Fruit fly (Drosophila melanogaster) whole organism, embryonic: Measurements from ENCODE around the gene mTTF.

ENCODE experiments used
- Atf-2 ChIP-seq: fragments of 200-800 bp; sonication (Bioruptor generic); optimal IDR thresholded peaks from 2 replicates; lab custom pipeline; 2016; ENCODE audit warnings: missing biosample characterization, missing genetic modification characterization
- C15 ChIP-seq: fragments of 200-800 bp; sonication (Bioruptor generic); IDR thresholded peaks from 3 replicates; pipeline ENCODE4 v1.3.6; 2022; ENCODE audit warnings: missing biosample characterization, missing genetic modification characterization
- CG10321 ChIP-seq: fragments of 200-800 bp; sonication (Bioruptor generic); IDR thresholded peaks from 2 replicates; pipeline ENCODE4 v1.3.6; 2022; ENCODE audit warnings: missing biosample characterization, missing genetic modification characterization
- CG10462 ChIP-seq: fragments of 200-800 bp; sonication (Bioruptor generic); optimal IDR thresholded peaks from 2 replicates; lab custom pipeline; 2016; ENCODE audit warnings: missing biosample characterization, missing genetic modification characterization
- CG11504 ChIP-seq: fragments of 200-800 bp; sonication (Bioruptor generic); optimal IDR thresholded peaks from 3 replicates; lab custom pipeline; 2019; ENCODE audit warnings: missing biosample characterization, mild to moderate bottlenecking, missing genetic modification characterization, moderate library complexity
- CG13123 ChIP-seq: fragments of 200-800 bp; sonication (Bioruptor generic); optimal IDR thresholded peaks from 2 replicates; lab custom pipeline; 2016; ENCODE audit warnings: missing biosample characterization, missing genetic modification characterization
- CG14014 ChIP-seq: fragments of 200-800 bp; sonication (Bioruptor generic); IDR thresholded peaks from 2 replicates; pipeline ENCODE4 v1.3.6; 2022; ENCODE audit warnings: missing biosample characterization, missing genetic modification characterization
- CG14050 ChIP-seq: fragments of 200-800 bp; sonication (Bioruptor generic); IDR thresholded peaks from 3 replicates; pipeline ENCODE4 v1.3.6; 2022; ENCODE audit warnings: missing biosample characterization, missing genetic modification characterization
- CG14860 ChIP-seq: fragments of 200-800 bp; sonication (Bioruptor generic); IDR thresholded peaks from 3 replicates; pipeline ENCODE4 v1.3.6; 2022; ENCODE audit warnings: missing biosample characterization, missing genetic modification characterization; ENCODE audit not compliant: partially characterized antibody
- CG16863 ChIP-seq: fragments of 200-800 bp; sonication (Bioruptor generic); optimal IDR thresholded peaks from 3 replicates; lab custom pipeline; 2016; ENCODE audit warnings: missing biosample characterization, missing genetic modification characterization
- CG2116 ChIP-seq: fragments of 200-800 bp; sonication (Bioruptor generic); optimal IDR thresholded peaks from 3 replicates; lab custom pipeline; 2018; ENCODE audit warnings: missing biosample characterization, mild to moderate bottlenecking, missing genetic modification characterization
- CG2120 ChIP-seq: fragments of 200-800 bp; sonication (Bioruptor generic); optimal IDR thresholded peaks from 3 replicates; lab custom pipeline; 2016; ENCODE audit warnings: missing biosample characterization, missing genetic modification characterization
- CG31441 ChIP-seq: fragments of 200-800 bp; sonication (Bioruptor generic); IDR thresholded peaks from 2 replicates; pipeline ENCODE4 v1.3.6; 2022; ENCODE audit warnings: missing biosample characterization, missing genetic modification characterization
- CG3847 ChIP-seq: fragments of 200-800 bp; sonication (Bioruptor generic); IDR thresholded peaks from 2 replicates; pipeline ENCODE4 v1.3.6; 2022; ENCODE audit warnings: missing biosample characterization, missing genetic modification characterization
- CG4282 ChIP-seq: fragments of 200-800 bp; sonication (Bioruptor generic); optimal IDR thresholded peaks from 2 replicates; lab custom pipeline; 2016; ENCODE audit warnings: missing biosample characterization, missing genetic modification characterization
- CG43689 ChIP-seq: fragments of 200-800 bp; sonication (Bioruptor generic); IDR thresholded peaks from 2 replicates; pipeline ENCODE4 v1.3.6; 2022; ENCODE audit warnings: missing biosample characterization, missing genetic modification characterization
- CG4730 ChIP-seq: fragments of 200-800 bp; sonication (Bioruptor generic); IDR thresholded peaks from 2 replicates; pipeline ENCODE4 v1.3.6; 2022; ENCODE audit warnings: missing biosample characterization, missing genetic modification characterization
- CG8281 ChIP-seq: fragments of 200-800 bp; sonication (Bioruptor generic); optimal IDR thresholded peaks from 2 replicates; lab custom pipeline; 2018; ENCODE audit warnings: missing biosample characterization, mild to moderate bottlenecking, missing genetic modification characterization, moderate library complexity
- CG8478 ChIP-seq: fragments of >200 bp; optimal IDR thresholded peaks from 2 replicates; lab custom pipeline; 2018
- D ChIP-seq, 2 experiments: fragments of 200-800 bp in 1 of 2; fragments of >200 bp in 1 of 2; sonication (Bioruptor generic) in 1 of 2; optimal IDR thresholded peaks; 2 replicates in 1 of 2; 3 replicates in 1 of 2; lab custom pipeline; 2017; ENCODE audit warnings: mild to moderate bottlenecking in 1 of 2, missing biosample characterization in 1 of 2, missing genetic modification characterization in 1 of 2, missing genetic modification reagents in 1 of 2
- Eip74EF ChIP-seq, 2 experiments: fragments of 200-800 bp in 1 of 2; fragments of >200 bp in 1 of 2; sonication (Bioruptor generic) in 1 of 2; optimal IDR thresholded peaks; 2 replicates each; lab custom pipeline; 2017 to 2019; ENCODE audit warnings: missing biosample characterization in 2 of 2, missing genetic modification characterization in 2 of 2, mild to moderate bottlenecking in 1 of 2, moderate library complexity in 1 of 2
- Ets65A ChIP-seq: fragments of 200-800 bp; sonication (Bioruptor generic); peaks from one replicate; lab custom pipeline; 2016; ENCODE audit warnings: missing biosample characterization, missing genetic modification characterization
- H2.0 ChIP-seq: fragments of 200-800 bp; sonication (Bioruptor generic); IDR thresholded peaks from 2 replicates; pipeline ENCODE4 v1.3.6; 2022; ENCODE audit warnings: missing biosample characterization, missing genetic modification characterization
- HLH3B ChIP-seq: fragments of 200-800 bp; sonication (Bioruptor generic); IDR thresholded peaks from 2 replicates; pipeline ENCODE4 v1.3.6; 2022; ENCODE audit warnings: missing biosample characterization, missing genetic modification characterization
- Hr39 ChIP-seq: fragments of >200 bp; optimal IDR thresholded peaks from 2 replicates; lab custom pipeline; 2017
- Lhr ChIP-seq: fragments of 200-800 bp; sonication (Bioruptor generic); optimal IDR thresholded peaks from 3 replicates; lab custom pipeline; 2017; ENCODE audit warnings: mild to moderate bottlenecking, missing biosample characterization, missing genetic modification reagents, missing genetic modification characterization
- Med ChIP-seq: fragments of 200-800 bp; sonication (Bioruptor generic); peaks from one replicate; lab custom pipeline; 2016; ENCODE audit warnings: missing biosample characterization, missing genetic modification characterization, mild to moderate bottlenecking, inconsistent platforms, moderate library complexity
- NFAT ChIP-seq: fragments of 200-800 bp; sonication (Bioruptor generic); IDR thresholded peaks from 2 replicates; pipeline ENCODE4 v1.3.6; 2022; ENCODE audit warnings: missing biosample characterization, missing genetic modification characterization
- NfI ChIP-seq: fragments of 200-800 bp; sonication (Bioruptor generic); optimal IDR thresholded peaks from 3 replicates; lab custom pipeline; 2018; ENCODE audit warnings: missing biosample characterization, mild to moderate bottlenecking, missing genetic modification characterization, moderate library complexity
- Rfx ChIP-seq: fragments of 200-800 bp; sonication (Bioruptor generic); IDR thresholded peaks from 2 replicates; pipeline ENCODE4 v1.3.6; 2022; ENCODE audit warnings: missing biosample characterization, missing genetic modification characterization
- Stat92E ChIP-seq, 3 experiments: fragments of >200 bp in 2 of 3; fragments of 200-800 bp in 1 of 3; sonication (Bioruptor generic) in 1 of 3; optimal IDR thresholded peaks; 2 replicates each; lab custom pipeline; 2017 to 2019; ENCODE audit warnings: missing biosample characterization in 3 of 3, missing genetic modification characterization in 3 of 3, mild to moderate bottlenecking in 1 of 3, moderate library complexity in 1 of 3
- bigmax ChIP-seq: fragments of 200-800 bp; sonication (Bioruptor generic); optimal IDR thresholded peaks from 2 replicates; lab custom pipeline; 2018; ENCODE audit warnings: missing biosample characterization, mild to moderate bottlenecking, missing genetic modification characterization
- chm ChIP-seq: fragments of 200-800 bp; sonication (Bioruptor generic); IDR thresholded peaks from 2 replicates; pipeline ENCODE4 v1.3.6; 2022; ENCODE audit warnings: missing biosample characterization, missing genetic modification characterization
- crc ChIP-seq: fragments of 200-800 bp; sonication (Bioruptor generic); optimal IDR thresholded peaks from 2 replicates; lab custom pipeline; 2016; ENCODE audit warnings: missing biosample characterization, missing genetic modification characterization
- dmrt11E ChIP-seq: fragments of 200-800 bp; sonication (Bioruptor generic); optimal IDR thresholded peaks from 3 replicates; lab custom pipeline; 2018; ENCODE audit warnings: missing biosample characterization, mild to moderate bottlenecking, missing genetic modification characterization, moderate library complexity
- eyg ChIP-seq: fragments of 200-800 bp; sonication (Bioruptor generic); optimal IDR thresholded peaks from 3 replicates; lab custom pipeline; 2016; ENCODE audit warnings: missing biosample characterization, missing genetic modification characterization
- grau ChIP-seq: fragments of 200-800 bp; optimal IDR thresholded peaks from 3 replicates; lab custom pipeline; 2019; ENCODE audit warnings: missing biosample characterization, mild to moderate bottlenecking, missing genetic modification characterization, moderate library complexity
- gro ChIP-seq: fragments of 200-800 bp; sonication (Bioruptor generic); optimal IDR thresholded peaks from 2 replicates; lab custom pipeline; 2016; ENCODE audit warnings: missing biosample characterization, missing genetic modification characterization
- gt ChIP-seq: fragments of 200-800 bp; sonication (Bioruptor generic); IDR thresholded peaks from 2 replicates; pipeline ENCODE4 v1.3.6; 2022; ENCODE audit warnings: missing biosample characterization, missing genetic modification characterization
- kay ChIP-seq: fragments of 200-800 bp; sonication (Bioruptor generic); optimal IDR thresholded peaks from 2 replicates; lab custom pipeline; 2016; ENCODE audit warnings: missing biosample characterization, missing genetic modification characterization
- seq ChIP-seq: fragments of 200-800 bp; sonication (Bioruptor generic); IDR thresholded peaks from 2 replicates; pipeline ENCODE4 v1.3.6; 2022; ENCODE audit warnings: missing biosample characterization, missing genetic modification characterization
- shn ChIP-seq: fragments of 200-800 bp; sonication (Bioruptor generic); optimal IDR thresholded peaks from 3 replicates; lab custom pipeline; 2016; ENCODE audit warnings: missing biosample characterization, missing genetic modification characterization
- sr ChIP-seq: fragments of 200-800 bp; sonication (Bioruptor generic); IDR thresholded peaks from 3 replicates; pipeline ENCODE4 v1.3.6; 2022; ENCODE audit warnings: missing biosample characterization, missing genetic modification characterization
- tap ChIP-seq: fragments of 200-800 bp; optimal IDR thresholded peaks from 3 replicates; lab custom pipeline; 2019; ENCODE audit warnings: missing biosample characterization, mild to moderate bottlenecking, missing genetic modification characterization, moderate library complexity
- tgo ChIP-seq: fragments of 200-800 bp; sonication (Bioruptor generic); IDR thresholded peaks from 3 replicates; pipeline ENCODE4 v1.3.6; 2022; ENCODE audit warnings: missing biosample characterization, missing genetic modification characterization
- tin ChIP-seq: fragments of 200-800 bp; sonication (Bioruptor generic); optimal IDR thresholded peaks from 3 replicates; lab custom pipeline; 2016; ENCODE audit warnings: missing biosample characterization, missing genetic modification characterization
- ttk ChIP-seq: fragments of 200-800 bp; sonication (Bioruptor generic); IDR thresholded peaks from 2 replicates; pipeline ENCODE4 v2.1.2; 2022; ENCODE audit warnings: missing biosample characterization, missing genetic modification characterization
- tup ChIP-seq: fragments of 200-800 bp; sonication (Bioruptor generic); optimal IDR thresholded peaks from 2 replicates; lab custom pipeline; 2016; ENCODE audit warnings: missing biosample characterization, mild to moderate bottlenecking, missing genetic modification characterization, moderate library complexity
- tx ChIP-seq: fragments of 200-800 bp; sonication (Bioruptor generic); optimal IDR thresholded peaks from 2 replicates; lab custom pipeline; 2016; ENCODE audit warnings: missing biosample characterization, missing genetic modification characterization
- vfl ChIP-seq: fragments of 200-800 bp; sonication (Bioruptor generic); optimal IDR thresholded peaks from 2 replicates; lab custom pipeline; 2016; ENCODE audit warnings: missing biosample characterization, missing genetic modification characterization
- wek ChIP-seq: fragments of 200-800 bp; sonication (Bioruptor generic); optimal IDR thresholded peaks from 3 replicates; lab custom pipeline; 2018; ENCODE audit warnings: missing biosample characterization, mild to moderate bottlenecking, missing genetic modification characterization, moderate library complexity

Gene mTTF

dm6 chr2L:14369933-14370776 is 21.6 kb upstream of the mTTF start (continued):
- TF ChIP-seq crc (GFP tag; lab: Kevin White, UChicago) (no peak), Rfx (GFP tag; lab: Robert Waterston, UW) (no peak), tup (GFP tag; lab: Kevin White, UChicago) (no peak), CG16863 (peak; percentile 14), Eip74EF (GFP tag; optimal IDR thresholded peaks at IDR 0.05; lab: Kevin White, UChicago) (no peak), CG2120 (GFP tag; lab: Kevin White, UChicago) (no peak), CG4730 (GFP tag; lab: Robert Waterston, UW) (peak; percentile 17; the same call in 1 of the 2 replicates), tx (GFP tag; lab: Kevin White, UChicago) (no peak), Ets65A (GFP tag; lab: Kevin White, UChicago) (no peak), sr (GFP tag; lab: Robert Waterston, UW) (no peak), NfI (GFP tag; lab: Kevin White, UChicago) (no peak), seq (GFP tag; lab: Robert Waterston, UW) (no peak), Lhr (GFP tag; lab: Kevin White, UChicago) (no peak), D (optimal IDR thresholded peaks at IDR 0.05; lab: Kevin White, UChicago) (no peak), D (GFP tag; optimal IDR thresholded peaks at IDR 0.05; lab: Kevin White, UChicago) (no peak), CG14860 (GFP tag; lab: Robert Waterston, UW) (no peak), tin (GFP tag; lab: Kevin White, UChicago) (no peak), CG4282 (GFP tag; lab: Kevin White, UChicago) (no peak), eyg (GFP tag; lab: Kevin White, UChicago) (no peak), CG2116 (GFP tag; lab: Kevin White, UChicago) (no peak), CG8478 (lab: Kevin White, UChicago) (no peak), Atf-2 (peak; percentile 13), Med (GFP tag; lab: Kevin White, UChicago) (peak; percentile 48), CG14050 (GFP tag; lab: Robert Waterston, UW) (no peak), CG43689 (no peak), tap (tag; lab: Kevin White, UChicago) (no peak), CG8281 (tag; lab: Kevin White, UChicago) (no peak), CG11504 (peak; percentile 58), gt (no peak), tgo (peak; percentile 29; the same call in 1 of the 3 replicates), grau (tag; lab: Kevin White, UChicago) (peak; percentile 25), CG10462 (GFP tag; lab: Kevin White, UChicago) (no peak), CG14014 (GFP tag; lab: Robert Waterston, UW) (no peak), kay (no peak), shn (GFP tag; lab: Kevin White, UChicago) (peak; percentile 6), chm (no peak), gro (GFP tag; lab: Kevin White, UChicago) (no peak), wek (GFP tag; lab: Kevin White, UChicago) (no peak), C15 (GFP tag; lab: Robert Waterston, UW) (no peak), vfl (GFP tag; lab: Kevin White, UChicago) (no peak), CG3847 (GFP tag; lab: Robert Waterston, UW) (no peak; the same call in 1 of the 2 replicates), H2.0 (GFP tag; lab: Robert Waterston, UW) (no peak), NFAT (GFP tag; lab: Robert Waterston, UW) (no peak), Stat92E (GFP tag; optimal IDR thresholded peaks at IDR 0.05; lab: Kevin White, UChicago) (no peak), CG10321 (GFP tag; lab: Robert Waterston, UW) (no peak), dmrt11E (peak; percentile 48), bigmax (GFP tag; lab: Kevin White, UChicago) (no peak), HLH3B (GFP tag; lab: Robert Waterston, UW) (no peak), CG13123 (GFP tag; lab: Kevin White, UChicago) (no peak), Hr39 (lab: Kevin White, UChicago) (peak; percentile 99), ttk (peak; percentile 49; the same call in 1 of the 2 replicates), CG31441 (GFP tag; lab: Robert Waterston, UW) (peak; percentile 67)
